Worm (Caenorhabditis elegans): ENCODE results near the gene srh-72.

DNA sequence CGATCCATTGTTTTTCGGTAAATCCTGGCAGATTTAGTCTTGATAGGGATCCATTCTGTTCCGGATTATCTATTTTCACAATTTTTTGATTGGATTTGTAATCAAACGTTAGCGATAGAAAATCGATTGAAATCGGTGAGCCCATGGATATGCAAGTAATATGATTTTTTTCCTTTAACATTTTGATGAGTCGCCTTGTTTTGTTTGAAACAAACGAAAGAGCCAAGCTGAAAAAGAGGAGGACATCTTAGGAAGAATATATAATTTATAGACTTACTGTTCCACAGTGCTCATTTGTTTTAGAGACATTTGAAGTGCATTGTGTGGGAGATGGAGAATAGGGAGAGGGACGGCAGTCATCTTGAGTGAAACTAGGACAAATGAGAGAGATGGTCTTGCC is 48.4 kb upstream of the srh-72 start, which contains the start of the genes fbxb-18 and fbxb-19:
- TF ChIP-seq ztf-23 (GFP tag; IDR thresholded peaks at IDR 0.05) (no peak), ztf-29 (GFP tag; IDR thresholded peaks at IDR 0.05) (no peak), ref-1 (GFP tag; conservative IDR thresholded peaks at IDR 0.05) (no peak)

All from whole organism, midembryonic.